Worm (Caenorhabditis elegans) whole organism, L4/young adult: ENCODE data around the gene B0507.3.

Experiments
- dao-5 ChIP-seq: sonication (generic microtip); optimal IDR thresholded peaks from 2 replicates; lab custom pipeline; 2016; ENCODE audit warnings: missing genotype, missing genetic modification characterization, moderate library complexity, missing compliant biosample characterization
- him-1 ChIP-seq: sonication (generic microtip); optimal IDR thresholded peaks from 2 replicates; lab custom pipeline; 2016; ENCODE audit warnings: missing genotype, missing genetic modification reagents, missing genetic modification characterization, missing compliant biosample characterization

DNA sequence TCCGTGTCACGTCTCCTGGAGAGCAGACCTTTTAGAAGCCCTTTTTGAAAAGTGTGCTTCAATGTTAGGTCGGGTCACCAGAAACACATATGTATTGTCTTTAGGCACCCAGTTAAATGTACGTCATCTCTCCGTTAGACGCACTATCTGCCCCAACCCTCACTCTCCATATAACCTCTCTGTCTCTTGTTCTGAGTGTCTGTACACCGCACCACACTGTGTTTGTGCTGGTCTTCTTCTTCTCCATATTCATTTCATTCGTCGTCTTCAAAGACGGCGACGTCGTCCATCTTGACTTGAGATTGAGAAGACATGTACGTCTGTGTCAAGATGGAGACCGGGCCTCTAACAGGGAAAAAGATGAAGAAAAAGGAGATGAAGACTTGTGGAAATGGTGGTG lies 13.4 kb downstream of the B0507.3 start:
- TF ChIP-seq dao-5 (tag; lab: Kevin White, UChicago) (no peak), him-1 (tag; lab: Kevin White, UChicago) (no peak)
